Fruit fly (Drosophila melanogaster): ENCODE measurements around the gene rho.

DNA sequence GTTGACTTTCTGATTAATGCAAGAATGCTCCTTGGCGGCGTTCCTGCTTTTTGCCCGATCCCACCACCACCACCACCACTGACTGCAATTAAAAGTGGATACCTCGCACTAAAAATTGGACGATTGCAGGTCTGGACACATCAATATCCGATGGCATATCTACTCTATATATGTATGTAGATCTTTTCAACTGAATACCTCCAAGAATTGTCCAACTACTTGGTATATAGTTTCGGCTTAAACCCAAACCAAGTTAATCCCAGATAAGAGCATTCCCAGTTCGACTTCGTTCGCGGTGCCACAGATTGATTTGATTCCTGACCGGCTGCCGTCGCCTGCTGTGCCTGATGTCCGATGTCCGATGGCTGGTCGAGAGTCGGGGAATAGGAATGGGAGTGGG is 21.1 kb downstream of the rho start:
- TF ChIP-seq usp (GFP tag; optimal IDR thresholded peaks at IDR 0.05) (no peak), CG8478 (optimal IDR thresholded peaks at IDR 0.05) (no peak), psq (optimal IDR thresholded peaks at IDR 0.05) (no peak), EcR (GFP tag; optimal IDR thresholded peaks at IDR 0.05) (no peak), pan (optimal IDR thresholded peaks at IDR 0.05) (no peak)
